Worm (Caenorhabditis elegans) whole organism, young adult: ENCODE results near the gene C11D2.7.

Source experiments
- C06A6.2 ChIP-seq: fragments of 200-800 bp; sonication (Bioruptor generic); conservative IDR thresholded peaks from 2 replicates; pipeline ENCODE4 v1.3.6; 2022; ENCODE audit warnings: missing genetic modification characterization, missing compliant biosample characterization
- bed-2 ChIP-seq: fragments of 200-800 bp; sonication (Bioruptor generic); IDR thresholded peaks from 2 replicates; pipeline ENCODE4 v1.3.6; 2022; ENCODE audit warnings: missing genetic modification reagents, missing genetic modification characterization, missing compliant biosample characterization
- lin-40 ChIP-seq: sonication (generic microtip); optimal IDR thresholded peaks from 2 replicates; lab custom pipeline; 2016; ENCODE audit warnings: missing genetic modification characterization, mild to moderate bottlenecking, missing compliant biosample characterization, missing genotype, missing genetic modification reagents

- TF ChIP-seq lin-40 (tag; lab: Kevin White, UChicago), result no peak
- no peak for TF ChIP-seq bed-2 (GFP tag; lab: Robert Waterston, UW)
- TF ChIP-seq C06A6.2 (GFP tag; lab: Robert Waterston, UW), result no peak
These were observed 28.6 kb upstream of the C11D2.7 start, which contains the start of gene unc-77 for ce11 chrIV:6183757-6184156.
